Fruit fly (Drosophila melanogaster) whole organism, embryonic: ENCODE measurements around the gene CG14669.

ENCODE experiments used
- CG11247 ChIP-seq: fragments of 200-800 bp; sonication (Bioruptor generic); IDR thresholded peaks from 2 replicates; pipeline ENCODE4 v1.3.6; 2022; ENCODE audit warnings: missing biosample characterization, missing genetic modification characterization
- CG12219 ChIP-seq: fragments of 200-800 bp; sonication (Bioruptor generic); optimal IDR thresholded peaks from 3 replicates; lab custom pipeline; 2018; ENCODE audit warnings: missing biosample characterization, mild to moderate bottlenecking, missing genetic modification characterization
- CG12659 ChIP-seq: fragments of 200-800 bp; sonication (Bioruptor generic); optimal IDR thresholded peaks from 3 replicates; lab custom pipeline; 2017; ENCODE audit warnings: mild to moderate bottlenecking, missing biosample characterization, missing genetic modification reagents, missing genetic modification characterization
- CG13624 ChIP-seq: fragments of 200-800 bp; sonication (Bioruptor generic); optimal IDR thresholded peaks from 2 replicates; lab custom pipeline; 2016; ENCODE audit warnings: missing biosample characterization, missing genetic modification characterization
- CG14710 ChIP-seq: fragments of 200-800 bp; sonication (Bioruptor generic); optimal IDR thresholded peaks from 3 replicates; lab custom pipeline; 2019; ENCODE audit warnings: missing biosample characterization, mild to moderate bottlenecking, missing genetic modification characterization, moderate library complexity
- CG15514 ChIP-seq: fragments of 200-800 bp; sonication (Bioruptor generic); optimal IDR thresholded peaks from 3 replicates; lab custom pipeline; 2017; ENCODE audit warnings: missing biosample characterization, missing genetic modification characterization, mild to moderate bottlenecking, moderate library complexity, missing genetic modification reagents
- CG1603 ChIP-seq: fragments of 200-800 bp; sonication (Bioruptor generic); optimal IDR thresholded peaks from 2 replicates; lab custom pipeline; 2019; ENCODE audit warnings: missing biosample characterization, mild to moderate bottlenecking, missing genetic modification characterization, moderate library complexity
- CG17186 ChIP-seq: fragments of 200-800 bp; sonication (Bioruptor generic); optimal IDR thresholded peaks from 3 replicates; lab custom pipeline; 2017; ENCODE audit warnings: missing biosample characterization, missing genetic modification reagents, missing genetic modification characterization
- CG1792 ChIP-seq: fragments of 200-800 bp; sonication (Bioruptor generic); optimal IDR thresholded peaks from 2 replicates; lab custom pipeline; 2016; ENCODE audit warnings: missing biosample characterization, missing genetic modification characterization
- CG18599 ChIP-seq: fragments of 200-800 bp; sonication (Bioruptor generic); optimal IDR thresholded peaks from 3 replicates; lab custom pipeline; 2017; ENCODE audit warnings: missing biosample characterization, missing genetic modification characterization, mild to moderate bottlenecking, moderate library complexity, missing genetic modification reagents
- CG2129 ChIP-seq: fragments of 200-800 bp; sonication (Bioruptor generic); IDR thresholded peaks from 2 replicates; pipeline ENCODE4 v1.3.6; 2022; ENCODE audit warnings: missing biosample characterization, missing genetic modification characterization; ENCODE audit not compliant: partially characterized antibody
- CG2712 ChIP-seq: fragments of 200-800 bp; optimal IDR thresholded peaks from 3 replicates; lab custom pipeline; 2019; ENCODE audit warnings: missing biosample characterization, mild to moderate bottlenecking, missing genetic modification characterization, moderate library complexity
- CG2875 ChIP-seq: fragments of 200-800 bp; sonication (Bioruptor generic); optimal IDR thresholded peaks from 2 replicates; lab custom pipeline; 2017; ENCODE audit warnings: missing biosample characterization, mild to moderate bottlenecking, missing genetic modification characterization, missing genetic modification reagents
- CG31224 ChIP-seq: fragments of 200-800 bp; sonication (Bioruptor generic); IDR thresholded peaks from 2 replicates; pipeline ENCODE4 v1.3.6; 2022; ENCODE audit warnings: missing biosample characterization, missing genetic modification characterization
- CG33213 ChIP-seq: fragments of 200-800 bp; sonication (Bioruptor generic); optimal IDR thresholded peaks from 3 replicates; lab custom pipeline; 2016; ENCODE audit warnings: missing biosample characterization, missing genetic modification characterization
- CG6654 ChIP-seq: fragments of 200-800 bp; sonication (Bioruptor generic); optimal IDR thresholded peaks from 2 replicates; lab custom pipeline; 2017; ENCODE audit warnings: missing biosample characterization, mild to moderate bottlenecking, missing genetic modification characterization
- CG6791 ChIP-seq: fragments of 200-800 bp; sonication (Bioruptor generic); IDR thresholded peaks from 3 replicates; pipeline ENCODE4 v1.3.6; 2022; ENCODE audit warnings: missing biosample characterization, missing genetic modification characterization; ENCODE audit not compliant: partially characterized antibody
- CG6813 ChIP-seq: fragments of 200-800 bp; sonication (Bioruptor generic); optimal IDR thresholded peaks from 2 replicates; lab custom pipeline; 2017; ENCODE audit warnings: missing biosample characterization, missing genetic modification characterization, mild to moderate bottlenecking, moderate library complexity, missing genetic modification reagents
- CG9817 ChIP-seq: fragments of 200-800 bp; sonication (Bioruptor generic); optimal IDR thresholded peaks from 2 replicates; lab custom pipeline; 2018; ENCODE audit warnings: missing biosample characterization, mild to moderate bottlenecking, missing genetic modification characterization, moderate library complexity
- CG9932 ChIP-seq: fragments of 200-800 bp; sonication (Bioruptor generic); IDR thresholded peaks from 2 replicates; pipeline ENCODE4 v1.3.6; 2022; ENCODE audit warnings: missing biosample characterization, missing genetic modification characterization
- Chrac-16 ChIP-seq: fragments of 200-800 bp; sonication (Bioruptor generic); optimal IDR thresholded peaks from 3 replicates; lab custom pipeline; 2016; ENCODE audit warnings: missing biosample characterization, missing genetic modification characterization
- CrebB ChIP-seq: fragments of 200-800 bp; sonication (Bioruptor generic); optimal IDR thresholded peaks from 3 replicates; lab custom pipeline; 2018; ENCODE audit warnings: missing biosample characterization, mild to moderate bottlenecking, missing genetic modification characterization
- Dip2 ChIP-seq: fragments of 200-800 bp; sonication (Bioruptor generic); IDR thresholded peaks from 2 replicates; pipeline ENCODE4 v1.3.6; 2022; ENCODE audit warnings: missing biosample characterization, missing genetic modification characterization
- Fer1 ChIP-seq: fragments of 200-800 bp; sonication (Bioruptor generic); optimal IDR thresholded peaks from 2 replicates; lab custom pipeline; 2017; ENCODE audit warnings: missing biosample characterization, mild to moderate bottlenecking, missing genetic modification characterization
- HmgZ ChIP-seq: fragments of 200-800 bp; sonication (Bioruptor generic); optimal IDR thresholded peaks from 2 replicates; lab custom pipeline; 2018; ENCODE audit warnings: missing biosample characterization, mild to moderate bottlenecking, missing genetic modification characterization
- Hmr ChIP-seq: fragments of 200-800 bp; sonication (Bioruptor generic); optimal IDR thresholded peaks from 3 replicates; lab custom pipeline; 2017; ENCODE audit warnings: mild to moderate bottlenecking, missing biosample characterization, missing genetic modification reagents, missing genetic modification characterization
- Lpt ChIP-seq: fragments of >200 bp; optimal IDR thresholded peaks from 2 replicates; lab custom pipeline; 2018; ENCODE audit warnings: missing biosample characterization, missing genetic modification characterization
- MESR4 ChIP-seq: fragments of 200-800 bp; sonication (Bioruptor generic); optimal IDR thresholded peaks from 2 replicates; lab custom pipeline; 2018; ENCODE audit warnings: missing biosample characterization, mild to moderate bottlenecking, missing genetic modification characterization, moderate library complexity
- Max ChIP-seq: fragments of 200-800 bp; sonication (Bioruptor generic); optimal IDR thresholded peaks from 2 replicates; lab custom pipeline; 2016; ENCODE audit warnings: missing biosample characterization, mild to moderate bottlenecking, missing genetic modification characterization
- Med ChIP-seq: fragments of 200-800 bp; sonication (Bioruptor generic); peaks from one replicate; lab custom pipeline; 2016; ENCODE audit warnings: missing biosample characterization, missing genetic modification characterization, mild to moderate bottlenecking, inconsistent platforms, moderate library complexity
- Oaz ChIP-seq: fragments of 200-800 bp; sonication (Bioruptor generic); IDR thresholded peaks from 2 replicates; pipeline ENCODE4 v1.3.6; 2022; ENCODE audit warnings: missing biosample characterization, missing genetic modification characterization
- Pdp1 ChIP-seq, 2 experiments: fragments of 200-800 bp; sonication (Bioruptor generic); optimal IDR thresholded peaks; 3 replicates each; lab custom pipeline; 2016; ENCODE audit warnings: missing biosample characterization in 2 of 2, missing genetic modification characterization in 2 of 2, mild to moderate bottlenecking in 1 of 2, moderate library complexity in 1 of 2
- ase ChIP-seq: fragments of 200-800 bp; sonication (Bioruptor generic); IDR thresholded peaks from 3 replicates; pipeline ENCODE4 v1.3.6; 2022; ENCODE audit warnings: missing biosample characterization, missing genetic modification characterization
- crol ChIP-seq: fragments of 200-800 bp; sonication (Bioruptor generic); IDR thresholded peaks from 2 replicates; pipeline ENCODE4 v1.3.6; 2022; ENCODE audit warnings: missing biosample characterization, missing genetic modification characterization
- dmrt99B ChIP-seq: fragments of 200-800 bp; sonication (Bioruptor generic); optimal IDR thresholded peaks from 2 replicates; lab custom pipeline; 2018; ENCODE audit warnings: missing biosample characterization, mild to moderate bottlenecking, missing genetic modification characterization, moderate library complexity
- exex ChIP-seq: fragments of 200-800 bp; sonication (Bioruptor generic); optimal IDR thresholded peaks from 4 replicates; lab custom pipeline; 2018; ENCODE audit warnings: missing biosample characterization, mild to moderate bottlenecking, missing genetic modification characterization, moderate library complexity
- fd102C ChIP-seq: fragments of 200-800 bp; sonication (Bioruptor generic); optimal IDR thresholded peaks from 2 replicates; lab custom pipeline; 2018; ENCODE audit warnings: missing biosample characterization, mild to moderate bottlenecking, missing genetic modification characterization, moderate library complexity
- luna ChIP-seq: fragments of 200-800 bp; sonication (Bioruptor generic); optimal IDR thresholded peaks from 2 replicates; lab custom pipeline; 2016; ENCODE audit warnings: missing biosample characterization, missing genetic modification characterization
- oc ChIP-seq: fragments of 200-800 bp; sonication (Bioruptor generic); optimal IDR thresholded peaks from 2 replicates; lab custom pipeline; 2018; ENCODE audit warnings: missing biosample characterization, mild to moderate bottlenecking, missing genetic modification characterization, moderate library complexity
- org-1 ChIP-seq: fragments of 200-800 bp; sonication (Bioruptor generic); optimal IDR thresholded peaks from 2 replicates; lab custom pipeline; 2017; ENCODE audit warnings: missing biosample characterization, missing genetic modification characterization
- pfk ChIP-seq: fragments of 200-800 bp; sonication (Bioruptor generic); optimal IDR thresholded peaks from 2 replicates; lab custom pipeline; 2018; ENCODE audit warnings: missing biosample characterization, mild to moderate bottlenecking, missing genetic modification characterization, moderate library complexity
- prd ChIP-seq, 3 experiments: fragments of >200 bp in 2 of 3; fragments of 200-800 bp in 1 of 3; sonication (Bioruptor generic) in 1 of 3; optimal IDR thresholded peaks in 2 of 3; IDR thresholded peaks in 1 of 3; 2 replicates in 2 of 3; 3 replicates in 1 of 3; pipeline versions ENCODE4 v1.3.6 to Lab custom; 2017 to 2022; ENCODE audit warnings: missing biosample characterization in 1 of 3, missing genetic modification characterization in 1 of 3
- sim ChIP-seq: fragments of 200-800 bp; sonication (Bioruptor generic); IDR thresholded peaks from 2 replicates; pipeline ENCODE4 v1.3.6; 2022; ENCODE audit warnings: missing biosample characterization, missing genetic modification characterization
- sisA ChIP-seq: fragments of 200-800 bp; sonication (Bioruptor generic); IDR thresholded peaks from 2 replicates; pipeline ENCODE4 v1.3.6; 2022; ENCODE audit warnings: missing biosample characterization, missing genetic modification characterization
- stc ChIP-seq: fragments of 200-800 bp; sonication (Bioruptor generic); IDR thresholded peaks from 2 replicates; pipeline ENCODE4 v1.3.6; 2022; ENCODE audit warnings: missing biosample characterization, missing genetic modification characterization
- sug ChIP-seq: fragments of 200-800 bp; optimal IDR thresholded peaks from 2 replicates; lab custom pipeline; 2019; ENCODE audit warnings: missing biosample characterization, mild to moderate bottlenecking, missing genetic modification characterization, moderate library complexity

The CG14669 gene

dm6 chr3R:5454334-5454733 is 40.0 kb downstream of the CG14669 start (continued):
- TF ChIP-seq stc = no peak
- no peak for TF ChIP-seq dmrt99B (tag; lab: Kevin White, UChicago)
- TF ChIP-seq Fer1 (GFP tag; lab: Kevin White, UChicago) = peak; percentile 4
- no peak for TF ChIP-seq pfk (GFP tag; lab: Kevin White, UChicago)
- no peak for TF ChIP-seq CG2129 (GFP tag; lab: Robert Waterston, UW)
- peak; percentile 81 for TF ChIP-seq Med (GFP tag; lab: Kevin White, UChicago)
- TF ChIP-seq CG11247 (GFP tag; lab: Robert Waterston, UW) = 0 out of 2 replicates have a peak, but pooled peaks have one; percentile 26
- no peak for TF ChIP-seq Oaz
- no peak for TF ChIP-seq prd (optimal IDR thresholded peaks at IDR 0.05; lab: Kevin White, UChicago)
- TF ChIP-seq prd (GFP tag; IDR thresholded peaks at IDR 0.05; lab: Robert Waterston, UW) = peak; percentile 38; the same call in 1 of the 3 replicates
- peak; percentile 12 for TF ChIP-seq CG6813 (GFP tag; lab: Kevin White, UChicago)
- TF ChIP-seq CG18599 (GFP tag; lab: Kevin White, UChicago) = peak; percentile 41
- no peak for TF ChIP-seq CG31224
- peak; percentile 37 for TF ChIP-seq Hmr (GFP tag; lab: Kevin White, UChicago)
- peak; percentile 5 for TF ChIP-seq CG15514 (GFP tag; lab: Kevin White, UChicago)
- no peak for TF ChIP-seq CG9817 (tag; lab: Kevin White, UChicago)
- TF ChIP-seq ase (GFP tag; lab: Robert Waterston, UW) = no peak
- no peak for TF ChIP-seq CG33213 (GFP tag; lab: Kevin White, UChicago)
- TF ChIP-seq CG9932 (GFP tag; lab: Robert Waterston, UW) = peak; percentile 21; the same call in 1 of the 2 replicates
- no peak for TF ChIP-seq CG13624
- no peak for TF ChIP-seq CG1603

- peak; percentile 52 for TF ChIP-seq exex (tag; lab: Kevin White, UChicago)
- peak; percentile 13 for TF ChIP-seq sug (tag; lab: Kevin White, UChicago)
- no peak for TF ChIP-seq oc (tag; lab: Kevin White, UChicago)
- TF ChIP-seq fd102C = no peak
- TF ChIP-seq Pdp1 (GFP tag; optimal IDR thresholded peaks at IDR 0.05; lab: Kevin White, UChicago) = peak in 1 of 2 experiments; percentile 92
These were observed 44.3 kb downstream of the CG14669 start for dm6 chr3R:5458627-5459026.

- TF ChIP-seq CG2712 (tag; lab: Kevin White, UChicago) = no peak
- TF ChIP-seq CG1792 = no peak
- TF ChIP-seq Dip2 (GFP tag; lab: Robert Waterston, UW) = no peak
- peak; percentile 85 for TF ChIP-seq CG14710
- TF ChIP-seq CG12659 (GFP tag; lab: Kevin White, UChicago) = peak; percentile 44
- TF ChIP-seq sim (GFP tag; lab: Robert Waterston, UW) = no peak
- peak; percentile 86 for TF ChIP-seq crol (GFP tag; lab: Robert Waterston, UW)
- no peak for TF ChIP-seq Max
- no peak for TF ChIP-seq CG6654 (GFP tag; lab: Kevin White, UChicago)
- TF ChIP-seq CG17186 (GFP tag; lab: Kevin White, UChicago) = peak; percentile 80
- TF ChIP-seq CG2875 (GFP tag; lab: Kevin White, UChicago) = no peak
- no peak for TF ChIP-seq luna (GFP tag; lab: Kevin White, UChicago)
- peak; percentile 1 for TF ChIP-seq CrebB (tag; lab: Kevin White, UChicago)
- no peak for TF ChIP-seq sisA (GFP tag; lab: Robert Waterston, UW)
- peak; percentile 39 for TF ChIP-seq MESR4 (GFP tag; lab: Kevin White, UChicago)
- TF ChIP-seq HmgZ (tag; lab: Kevin White, UChicago) = peak; percentile 59
- TF ChIP-seq Lpt (GFP tag; lab: Kevin White, UChicago) = no peak
- no peak for TF ChIP-seq CG12219 (GFP tag; lab: Kevin White, UChicago)
- no peak for TF ChIP-seq org-1
- TF ChIP-seq Chrac-16 = no peak
- peak; percentile 66; the same call in 2 of the 3 replicates for TF ChIP-seq CG6791 (GFP tag; lab: Robert Waterston, UW)
These were observed 49.0 kb downstream of the CG14669 start for dm6 chr3R:5463199-5463949.
